Worm (Caenorhabditis elegans): ENCODE data around the gene scl-18.

scl-18 gene

DNA sequence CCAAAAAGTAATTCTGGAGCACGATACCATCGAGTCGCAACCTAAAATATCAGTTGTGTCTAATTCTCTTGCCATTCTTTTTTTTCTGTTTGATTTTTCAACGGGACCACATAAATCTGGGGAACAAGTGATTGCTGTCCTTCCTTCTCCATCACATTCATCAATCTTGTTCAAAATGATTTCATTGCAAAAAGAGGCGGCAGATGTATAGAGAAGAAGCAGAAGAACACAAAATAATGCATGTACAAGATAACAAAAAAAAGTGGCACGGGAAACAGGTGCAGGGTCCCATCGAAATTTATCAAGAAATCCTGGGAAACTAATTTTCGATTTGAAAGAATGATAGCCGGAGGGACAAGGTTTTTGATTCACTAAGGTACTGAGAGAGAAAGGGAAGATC lies 45.0 kb upstream of the scl-18 start (continued):
- no peak for TF ChIP-seq nhr-25 (tag; optimal IDR thresholded peaks at IDR 0.05; ENCODE audit: borderline replicate concordance, insufficient read depth)

DNA sequence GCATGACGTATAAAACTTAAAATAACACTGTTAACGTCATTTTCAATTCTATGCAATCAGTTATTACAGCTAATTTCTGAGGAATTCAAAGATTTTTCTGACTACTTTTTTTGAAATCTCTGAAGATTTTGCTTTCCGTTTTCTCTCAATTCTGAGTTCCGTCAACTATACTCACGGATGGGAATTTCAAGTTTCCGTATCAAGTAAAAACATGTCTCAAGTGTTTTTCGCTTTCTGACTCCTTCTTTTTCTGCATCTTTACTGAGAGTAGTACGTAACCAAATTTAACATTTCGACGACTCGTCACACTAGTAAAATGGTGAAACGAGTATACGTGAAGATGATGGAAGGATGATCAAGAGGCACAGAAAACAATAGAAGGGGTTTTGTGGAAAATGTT lies 42.6 kb upstream of the scl-18 start:
- TF ChIP-seq unc-62 (GFP tag; optimal IDR thresholded peaks at IDR 0.05 in 1 of 2) = peak in 1 of 2 experiments; percentile 65
- no peak for TF ChIP-seq unc-62 (tag; optimal IDR thresholded peaks at IDR 0.05)
- TF ChIP-seq fkh-10 (GFP tag; optimal IDR thresholded peaks at IDR 0.05) = peak; percentile 73
- no peak for TF ChIP-seq lin-39 (tag; optimal IDR thresholded peaks at IDR 0.05)

DNA sequence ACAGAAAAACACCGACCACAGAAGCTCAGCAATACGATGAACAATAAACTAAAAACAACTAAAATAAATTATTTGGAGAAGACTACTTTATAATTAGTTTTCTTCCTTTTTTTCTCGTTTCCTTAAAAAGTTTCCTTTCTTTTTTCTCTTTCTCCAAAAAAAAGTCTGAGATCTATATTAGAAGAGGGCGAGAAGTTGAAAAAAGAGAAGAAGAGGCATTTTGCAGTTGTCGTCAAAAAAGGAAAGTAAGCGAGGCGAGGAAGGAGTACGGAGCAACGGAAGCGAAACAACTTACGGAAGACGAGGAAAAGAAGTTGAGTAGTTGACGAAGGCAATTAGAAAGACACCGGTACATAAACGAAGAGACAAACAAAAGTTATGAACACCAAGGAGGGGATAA lies 41.7 kb upstream of the scl-18 start:
- TF ChIP-seq attf-4 (tag; optimal IDR thresholded peaks at IDR 0.05) = no peak
- TF ChIP-seq nhr-10 (tag; optimal IDR thresholded peaks at IDR 0.05) = no peak
- TF ChIP-seq unc-62 (GFP tag; optimal IDR thresholded peaks at IDR 0.05 in 1 of 2) = no peak
- no peak for TF ChIP-seq unc-62 (tag; optimal IDR thresholded peaks at IDR 0.05)
- TF ChIP-seq fkh-10 (GFP tag; optimal IDR thresholded peaks at IDR 0.05) = peak; percentile 47

DNA sequence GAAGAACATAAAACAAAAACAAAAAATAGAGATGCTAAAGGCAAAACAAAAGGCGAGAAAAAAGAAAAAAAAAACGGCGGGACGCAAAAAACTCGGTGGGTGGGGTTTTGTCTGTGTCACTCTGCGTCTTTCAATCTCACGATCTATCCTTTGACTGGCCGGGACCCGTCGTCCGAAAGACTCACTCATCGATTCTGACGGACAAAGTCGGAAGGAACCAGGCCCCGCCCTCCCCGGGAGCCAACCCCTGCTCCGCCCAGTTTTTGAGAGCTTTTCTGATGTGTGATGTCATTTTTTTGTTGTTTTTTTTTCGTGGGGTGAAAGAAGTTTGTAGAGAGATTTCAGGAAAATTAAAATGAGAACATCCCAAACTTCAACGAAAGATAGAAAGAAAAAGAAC lies 38.9 kb upstream of the scl-18 start:
- no peak for TF ChIP-seq ceh-32 (tag; optimal IDR thresholded peaks at IDR 0.05; ENCODE audit: poor library complexity)
- TF ChIP-seq F49E8.2 (tag; optimal IDR thresholded peaks at IDR 0.05; ENCODE audit: borderline replicate concordance) = no peak
- TF ChIP-seq arid-1 (GFP tag; conservative IDR thresholded peaks at IDR 0.05) = no peak
- no peak for TF ChIP-seq mdl-1 (tag; optimal IDR thresholded peaks at IDR 0.05)
- TF ChIP-seq nhr-28 (tag; optimal IDR thresholded peaks at IDR 0.05) = no peak
- no peak for TF ChIP-seq hif-1 (tag; optimal IDR thresholded peaks at IDR 0.05)
- TF ChIP-seq ceh-20 (GFP tag; IDR thresholded peaks at IDR 0.05) = peak; percentile 67
- TF ChIP-seq php-3 (GFP tag; IDR thresholded peaks at IDR 0.05) = no peak
- no peak for TF ChIP-seq hmg-1.1 (GFP tag; IDR thresholded peaks at IDR 0.05)
- no peak for TF ChIP-seq egl-43 (GFP tag; IDR thresholded peaks at IDR 0.05)
- TF ChIP-seq zag-1 (tag; optimal IDR thresholded peaks at IDR 0.05) = no peak
- peak; percentile 78 for TF ChIP-seq set-16 (GFP tag; IDR thresholded peaks at IDR 0.05)
- peak; percentile 6 for TF ChIP-seq mep-1 (tag; optimal IDR thresholded peaks at IDR 0.05)
- TF ChIP-seq hlh-30 (tag; optimal IDR thresholded peaks at IDR 0.05; ENCODE audit: insufficient read depth) = no peak
- no peak for TF ChIP-seq mes-2 (tag; optimal IDR thresholded peaks at IDR 0.05; ENCODE audit: poor library complexity, severe bottlenecking)
- TF ChIP-seq ces-1 (GFP tag; optimal IDR thresholded peaks at IDR 0.05) = no peak
- peak; percentile 71 for TF ChIP-seq aha-1 (tag)
- peak; percentile 9; the same call in 1 of the 2 replicates for TF ChIP-seq dmd-6 (GFP tag; IDR thresholded peaks at IDR 0.05)
- TF ChIP-seq ZK337.2 (GFP tag; IDR thresholded peaks at IDR 0.05) = no peak
- TF ChIP-seq ctbp-1 (GFP tag; IDR thresholded peaks at IDR 0.05) = peak; percentile 75
- no peak for TF ChIP-seq madf-5 (GFP tag; IDR thresholded peaks at IDR 0.05)
- no peak for TF ChIP-seq egl-27 (tag; optimal IDR thresholded peaks at IDR 0.05)
- TF ChIP-seq unc-62 (GFP tag; optimal IDR thresholded peaks at IDR 0.05 in 1 of 2) = no peak
- TF ChIP-seq unc-62 (tag; optimal IDR thresholded peaks at IDR 0.05) = no peak
- peak; percentile 6 for TF ChIP-seq hlh-11 (tag; optimal IDR thresholded peaks at IDR 0.05)
- no peak for TF ChIP-seq Y48G9A.11 (GFP tag; IDR thresholded peaks at IDR 0.05)
- TF ChIP-seq lsy-2 (tag; optimal IDR thresholded peaks at IDR 0.05) = peak in 1 of 2 experiments; percentile 42
- no peak for TF ChIP-seq spr-1 (tag; optimal IDR thresholded peaks at IDR 0.05)
- TF ChIP-seq aly-2 (tag; optimal IDR thresholded peaks at IDR 0.05) = no peak
- no peak for TF ChIP-seq nhr-25 (tag; optimal IDR thresholded peaks at IDR 0.05; ENCODE audit: borderline replicate concordance, insufficient read depth)
- no peak for TF ChIP-seq mxl-3 (GFP tag; optimal IDR thresholded peaks at IDR 0.05)

Data from whole organism, L4 larva.